Fruit fly (Drosophila melanogaster) whole organism: Measurements from ENCODE around the gene CG12075.

Experiments
- CG8478 ChIP-seq: fragments of >200 bp; optimal IDR thresholded peaks from 2 replicates; lab custom pipeline; 2018; ENCODE audit warnings: inconsistent platforms
- Dll ChIP-seq: fragments of >200 bp; optimal IDR thresholded peaks from 2 replicates; lab custom pipeline; 2017
- EcR ChIP-seq, 2 experiments: fragments of >200 bp; optimal IDR thresholded peaks; 2 replicates each; lab custom pipeline; 2017; ENCODE audit warnings: missing biosample characterization in 2 of 2, missing genetic modification characterization in 2 of 2, missing genetic modification reagents in 2 of 2
- pan ChIP-seq: fragments of >200 bp; optimal IDR thresholded peaks from 2 replicates; lab custom pipeline; 2017
- psq ChIP-seq: fragments of >200 bp; optimal IDR thresholded peaks from 2 replicates; lab custom pipeline; 2017
- usp ChIP-seq: fragments of >200 bp; optimal IDR thresholded peaks from 2 replicates; lab custom pipeline; 2017; ENCODE audit warnings: missing biosample characterization, missing genetic modification characterization, mixed read lengths

- TF ChIP-seq pan (lab: Kevin White, UChicago) (no peak), usp (GFP tag; lab: Kevin White, UChicago) (no peak), psq (lab: Kevin White, UChicago) (no peak), CG8478 (no peak), Dll (lab: Kevin White, UChicago) (no peak), EcR (GFP tag; optimal IDR thresholded peaks at IDR 0.05; lab: Kevin White, UChicago) (no peak)
These were observed 14.0 kb downstream of the CG12075 start for dm6 chrX:8852170-8852569.
